Fruit fly (Drosophila melanogaster) whole organism, embryonic: Measurements from ENCODE around the gene mRpS25.

ENCODE experiments used
- CG1529 ChIP-seq: fragments of 200-800 bp; sonication (Bioruptor generic); optimal IDR thresholded peaks from 3 replicates; lab custom pipeline; 2018; ENCODE audit warnings: missing biosample characterization, missing genetic modification characterization
- br ChIP-seq: fragments of >200 bp; optimal IDR thresholded peaks from 2 replicates; lab custom pipeline; 2017
- eyg ChIP-seq: fragments of 200-800 bp; sonication (Bioruptor generic); optimal IDR thresholded peaks from 3 replicates; lab custom pipeline; 2016; ENCODE audit warnings: missing biosample characterization, missing genetic modification characterization
- oc ChIP-seq: fragments of 200-800 bp; sonication (Bioruptor generic); optimal IDR thresholded peaks from 2 replicates; lab custom pipeline; 2018; ENCODE audit warnings: missing biosample characterization, mild to moderate bottlenecking, missing genetic modification characterization, moderate library complexity
- sob ChIP-seq: fragments of 200-800 bp; sonication (Bioruptor generic); IDR thresholded peaks from 2 replicates; pipeline ENCODE4 v1.3.6; 2022; ENCODE audit warnings: missing biosample characterization, missing genetic modification characterization
- sr ChIP-seq: fragments of 200-800 bp; sonication (Bioruptor generic); IDR thresholded peaks from 3 replicates; pipeline ENCODE4 v1.3.6; 2022; ENCODE audit warnings: missing biosample characterization, missing genetic modification characterization
- stc ChIP-seq: fragments of 200-800 bp; sonication (Bioruptor generic); IDR thresholded peaks from 2 replicates; pipeline ENCODE4 v1.3.6; 2022; ENCODE audit warnings: missing biosample characterization, missing genetic modification characterization

DNA sequence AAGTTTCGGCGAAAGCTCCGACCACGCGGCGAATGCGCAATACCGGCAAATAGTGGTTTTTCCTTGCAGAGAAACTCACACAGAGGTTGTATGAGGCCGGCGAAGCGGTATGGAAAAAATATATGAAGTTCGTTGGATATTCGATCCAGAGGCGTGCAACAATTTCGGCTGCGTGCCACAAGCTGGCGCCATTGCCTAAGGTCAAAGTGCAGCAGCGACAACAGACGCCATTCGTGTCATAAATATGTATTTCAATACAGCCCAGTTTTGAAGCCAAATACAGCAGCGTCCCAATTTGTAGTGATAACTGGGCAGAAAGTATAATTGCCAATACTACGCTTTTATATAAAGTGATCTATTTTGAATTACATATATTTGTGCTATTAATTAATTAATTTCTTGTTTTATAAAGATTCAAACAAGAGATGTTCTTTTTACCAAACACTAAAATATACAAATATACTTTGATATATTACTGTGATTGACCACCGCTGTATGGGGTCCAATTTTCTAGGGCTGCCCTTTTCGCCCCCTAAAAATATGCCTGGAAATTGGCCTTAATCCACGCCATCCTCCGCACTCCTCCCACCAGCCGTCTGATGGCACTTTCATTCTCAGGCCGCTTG is 6.3 kb upstream of the mRpS25 start:
- no peak for TF ChIP-seq oc (tag; lab: Kevin White, UChicago)
- TF ChIP-seq CG1529 (GFP tag; lab: Kevin White, UChicago): no peak
- TF ChIP-seq br (lab: Kevin White, UChicago): no peak
- TF ChIP-seq stc (GFP tag; lab: Robert Waterston, UW): no peak
- no peak for TF ChIP-seq sob (GFP tag; lab: Robert Waterston, UW)
- no peak for TF ChIP-seq eyg (GFP tag; lab: Kevin White, UChicago)
- TF ChIP-seq sr: no peak; the same call in 2 of the 3 replicates
